Fruit fly (Drosophila melanogaster): Measurements from ENCODE around the gene Sf3a1.

Sf3a1 gene

DNA sequence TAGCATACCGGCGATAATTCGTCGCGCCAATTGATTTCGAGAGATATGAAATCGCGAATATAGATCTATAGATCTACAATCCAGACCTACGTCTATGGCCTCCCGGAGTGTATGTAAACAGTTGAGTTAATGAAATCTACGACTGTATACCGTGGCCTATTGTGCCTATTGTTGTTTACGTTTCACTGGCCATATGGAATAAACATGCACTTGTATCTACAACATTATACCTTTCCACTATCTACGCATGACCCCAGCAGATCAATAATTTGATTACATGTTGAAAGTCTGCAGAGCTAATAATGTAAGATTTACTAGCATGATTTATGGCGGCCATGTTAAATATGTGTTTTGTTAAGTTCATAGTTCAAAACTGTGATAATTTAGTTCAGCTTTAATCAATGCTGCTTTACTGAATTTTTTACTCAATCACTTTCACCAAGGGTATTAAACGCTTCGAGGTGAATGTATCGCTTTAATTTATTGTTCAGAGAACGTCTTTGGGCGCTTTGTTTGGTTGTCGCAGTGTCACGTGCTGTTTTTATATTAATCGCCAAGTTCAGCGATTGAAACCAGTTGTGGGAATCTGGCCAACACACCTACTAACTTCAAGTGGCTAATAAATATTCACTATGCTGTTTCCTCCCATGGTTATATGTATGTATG is 21.1 kb downstream of the Sf3a1 start (continued):
- TF ChIP-seq Nf-YC (tag; optimal IDR thresholded peaks at IDR 0.05), result no peak
- peak; percentile 68 for TF ChIP-seq D19A (tag; optimal IDR thresholded peaks at IDR 0.05)
- TF ChIP-seq CG2120 (GFP tag; optimal IDR thresholded peaks at IDR 0.05), result peak; percentile 3
- TF ChIP-seq phol (tag; optimal IDR thresholded peaks at IDR 0.05), result no peak
- peak; percentile 35; the same call in 1 of the 2 replicates for TF ChIP-seq Rfx (GFP tag; IDR thresholded peaks at IDR 0.05)
- TF ChIP-seq dmrt99B (tag; optimal IDR thresholded peaks at IDR 0.05), result no peak
- TF ChIP-seq CG18619 (GFP tag; optimal IDR thresholded peaks at IDR 0.05), result peak; percentile 4
- peak; percentile 11 for TF ChIP-seq schlank (tag; optimal IDR thresholded peaks at IDR 0.05)
- TF ChIP-seq CG12236 (GFP tag; optimal IDR thresholded peaks at IDR 0.05), result no peak
- TF ChIP-seq twi (tag; optimal IDR thresholded peaks at IDR 0.05), result peak; percentile 73
- peak; percentile 26 for TF ChIP-seq sug (tag; optimal IDR thresholded peaks at IDR 0.05)
- no peak for TF ChIP-seq trem (tag; optimal IDR thresholded peaks at IDR 0.05)
- TF ChIP-seq Dll (GFP tag; IDR thresholded peaks at IDR 0.05; ENCODE audit: partially characterized antibody), result no peak
- TF ChIP-seq Med (GFP tag), result peak; percentile 69
- peak; percentile 7 for TF ChIP-seq Vsx1 (GFP tag; optimal IDR thresholded peaks at IDR 0.05)
- TF ChIP-seq CG12744 (GFP tag; optimal IDR thresholded peaks at IDR 0.05), result peak; percentile 23
- peak; percentile 24 for TF ChIP-seq CG10209 (GFP tag; optimal IDR thresholded peaks at IDR 0.05)
- TF ChIP-seq nerfin-1 (tag; optimal IDR thresholded peaks at IDR 0.05), result no peak
- TF ChIP-seq exex (tag; optimal IDR thresholded peaks at IDR 0.05), result peak; percentile 48
- peak; percentile 42 for TF ChIP-seq sens (GFP tag)
- TF ChIP-seq HLH4C (GFP tag; IDR thresholded peaks at IDR 0.05; ENCODE audit: partially characterized antibody), result no peak
- TF ChIP-seq rib (GFP tag; IDR thresholded peaks at IDR 0.05), result peak; percentile 39; the same call in 1 of the 2 replicates
- no peak for TF ChIP-seq bowl (GFP tag; IDR thresholded peaks at IDR 0.05)
- no peak for TF ChIP-seq dpn (GFP tag; optimal IDR thresholded peaks at IDR 0.05)
- TF ChIP-seq CG10431 (GFP tag; optimal IDR thresholded peaks at IDR 0.05), result no peak

- TF ChIP-seq danr (GFP tag; IDR thresholded peaks at IDR 0.05), result no peak
- TF ChIP-seq salm (tag; optimal IDR thresholded peaks at IDR 0.05), result no peak
- TF ChIP-seq inv (GFP tag; IDR thresholded peaks at IDR 0.05; ENCODE audit: partially characterized antibody), result peak; percentile 16; the same call in 1 of the 2 replicates
- TF ChIP-seq CG14441 (GFP tag; IDR thresholded peaks at IDR 0.05), result no peak
- TF ChIP-seq lab (GFP tag; optimal IDR thresholded peaks at IDR 0.05), result no peak
- TF ChIP-seq CG31441 (GFP tag; IDR thresholded peaks at IDR 0.05), result no peak
- TF ChIP-seq bowl (GFP tag; IDR thresholded peaks at IDR 0.05), result no peak
- no peak for TF ChIP-seq CG12769 (tag; optimal IDR thresholded peaks at IDR 0.05)
- TF ChIP-seq CG10267 (tag; optimal IDR thresholded peaks at IDR 0.05), result no peak
- TF ChIP-seq CG3407 (GFP tag; optimal IDR thresholded peaks at IDR 0.05), result no peak
- no peak for TF ChIP-seq CG12104 (GFP tag; optimal IDR thresholded peaks at IDR 0.05)
- TF ChIP-seq schlank (tag; optimal IDR thresholded peaks at IDR 0.05), result no peak
- TF ChIP-seq Spps (tag; optimal IDR thresholded peaks at IDR 0.05), result no peak
- TF ChIP-seq chn (GFP tag; optimal IDR thresholded peaks at IDR 0.05), result no peak
- TF ChIP-seq CG11085 (GFP tag; IDR thresholded peaks at IDR 0.05), result 0 out of 2 replicates have a peak, but pooled peaks have one; percentile 7
- TF ChIP-seq exex (tag; optimal IDR thresholded peaks at IDR 0.05), result no peak
- no peak for TF ChIP-seq sens (GFP tag)
- TF ChIP-seq otp (GFP tag; IDR thresholded peaks at IDR 0.05), result no peak
- TF ChIP-seq CG6272 (GFP tag; IDR thresholded peaks at IDR 0.05), result no peak
- TF ChIP-seq pzg (GFP tag; optimal IDR thresholded peaks at IDR 0.05), result no peak
- TF ChIP-seq CG30403 (GFP tag; optimal IDR thresholded peaks at IDR 0.05), result no peak
- no peak for TF ChIP-seq gsb (GFP tag; IDR thresholded peaks at IDR 0.05)
- TF ChIP-seq nerfin-2 (GFP tag; IDR thresholded peaks at IDR 0.05; ENCODE audit: partially characterized antibody), result no peak
- no peak for TF ChIP-seq CG6689 (GFP tag; IDR thresholded peaks at IDR 0.05)
- TF ChIP-seq vnd (GFP tag; IDR thresholded peaks at IDR 0.05; ENCODE audit: partially characterized antibody), result no peak
- no peak for TF ChIP-seq abd-A (tag; optimal IDR thresholded peaks at IDR 0.05)
- TF ChIP-seq CG14860 (GFP tag; IDR thresholded peaks at IDR 0.05; ENCODE audit: partially characterized antibody), result peak; percentile 11; the same call in 1 of the 3 replicates
- TF ChIP-seq cad (GFP tag; optimal IDR thresholded peaks at IDR 0.05), result no peak
These were observed 24.3 kb downstream of the Sf3a1 start, which contains the start of gene Actn3 for dm6 chr3R:16977745-16978305. Gene Actn3 (minus strand): TSS chr3R:16977795.
